Worm (Caenorhabditis elegans): ENCODE results near the gene end-3.
"Not testable (repeated sequence)": the region's sequence is repeated elsewhere in the genome, so short reads cannot be mapped to it uniquely, and the experiment has no call there.

end-3 gene

DNA sequence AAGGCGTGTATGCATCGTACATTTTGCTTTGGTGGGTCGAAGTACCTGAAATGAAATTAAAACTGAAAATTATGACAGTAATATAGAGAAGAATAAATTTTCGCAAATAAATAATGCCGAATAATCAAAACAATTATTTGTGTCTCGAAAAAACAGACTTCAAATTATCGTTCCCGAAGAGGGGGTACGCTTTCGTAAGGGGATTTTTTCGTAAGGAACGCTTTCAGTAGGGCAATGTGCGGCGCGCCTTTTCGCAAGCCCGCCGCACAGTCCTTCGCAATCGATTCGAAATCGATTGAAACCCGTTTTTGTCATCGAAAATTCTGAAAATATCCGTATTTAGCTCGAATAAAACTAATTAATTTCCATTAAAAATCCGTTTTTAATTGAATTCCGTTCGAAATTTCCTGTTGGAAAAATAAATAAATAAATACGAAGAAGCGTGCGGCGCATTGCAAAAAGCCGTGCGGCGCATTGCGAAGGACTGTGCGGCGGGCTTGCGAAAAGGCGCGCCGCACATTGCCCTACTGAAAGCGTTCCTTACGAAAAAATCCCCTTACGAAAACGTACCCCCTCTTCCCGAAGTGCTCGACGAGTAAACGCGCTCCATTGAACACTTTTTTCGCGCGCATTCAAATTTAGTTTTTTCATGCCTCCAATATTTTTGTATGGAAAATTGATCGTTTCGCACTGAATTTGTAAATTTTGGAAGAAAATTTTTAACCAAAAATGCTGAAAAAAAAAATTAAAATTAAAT, 24.0 kb downstream of the end-3 start, which contains the start of gene vps-39 (continued):
- TF ChIP-seq nhr-71 (tag; optimal IDR thresholded peaks at IDR 0.05) (peak; percentile 72), dpl-1 (GFP tag; optimal IDR thresholded peaks at IDR 0.05) (peak; percentile 38 to 58 (median 39)), snu-23 (GFP tag; optimal IDR thresholded peaks at IDR 0.05) (peak; percentile 31), grh-1 (GFP tag; IDR thresholded peaks at IDR 0.05) (peak; percentile 96), nhr-19 (GFP tag; conservative IDR thresholded peaks at IDR 0.05) (peak; percentile 97), ceh-88 (GFP tag; IDR thresholded peaks at IDR 0.05) (peak; percentile 95), nhr-47 (tag; optimal IDR thresholded peaks at IDR 0.05) (peak; percentile 71), ztf-11 (tag; optimal IDR thresholded peaks at IDR 0.05) (peak in 1 of 2 experiments; percentile 3)

DNA sequence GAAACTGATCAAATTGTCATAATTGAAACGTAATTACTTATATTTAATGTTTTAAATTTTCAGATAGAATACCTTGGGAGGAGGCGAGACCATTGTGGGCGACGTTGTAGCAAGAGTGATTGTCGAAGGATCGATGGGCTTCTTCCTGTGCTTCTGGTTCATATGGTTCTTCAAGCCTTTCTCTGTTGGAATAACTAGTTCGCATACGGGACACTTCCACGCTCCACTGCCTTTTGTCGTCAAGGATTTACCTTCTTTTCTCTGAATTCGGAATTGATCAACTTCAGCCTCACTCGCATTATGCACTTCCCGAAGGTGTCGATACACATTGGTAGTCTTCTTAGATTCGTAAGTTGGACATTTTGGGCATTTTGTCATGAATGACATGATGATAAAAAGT, 34.8 kb downstream of the end-3 start, which contains the start of gene F58D12.1:
TSS of gene F58D12.1 (plus strand) at position 301 of the 400 bp plus-strand sequence.
- not testable (repeated sequence) for TF ChIP-seq snpc-4 (tag; optimal IDR thresholded peaks at IDR 0.05); nhr-76 (tag; optimal IDR thresholded peaks at IDR 0.05); unc-62 (GFP tag; optimal IDR thresholded peaks at IDR 0.05)

DNA sequence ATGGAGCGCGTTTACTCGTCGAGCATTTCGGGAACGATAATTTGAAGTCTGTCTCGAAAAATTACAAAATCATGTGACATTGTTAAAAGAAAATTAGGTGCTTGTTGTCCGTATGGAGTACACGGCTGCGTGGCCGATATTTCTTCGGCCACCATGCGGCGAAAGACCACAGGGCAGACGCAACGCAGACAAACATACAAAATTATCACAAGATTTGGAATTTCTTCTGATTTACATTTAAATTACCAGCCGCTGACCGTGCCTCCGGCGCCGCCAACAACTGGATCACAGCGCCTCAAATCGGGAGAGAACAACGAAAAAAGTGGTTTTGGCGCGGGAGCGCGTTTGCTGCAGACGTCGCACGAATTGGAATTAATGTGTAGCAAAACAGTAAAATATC, 40.6 kb downstream of the end-3 start:
- TF ChIP-seq fos-1 (tag; optimal IDR thresholded peaks at IDR 0.05): peak; percentile 66
- peak; percentile 98 for TF ChIP-seq Y116A8C.19 (tag; optimal IDR thresholded peaks at IDR 0.05; ENCODE audit: borderline replicate concordance)
- TF ChIP-seq lin-39 (tag; optimal IDR thresholded peaks at IDR 0.05): peak; percentile 93
- peak; percentile 95 for TF ChIP-seq hlh-4 (tag; optimal IDR thresholded peaks at IDR 0.05)
- TF ChIP-seq grh-1 (GFP tag; IDR thresholded peaks at IDR 0.05): peak; percentile 99
- peak; percentile 65 for TF ChIP-seq lin-15B (tag; optimal IDR thresholded peaks at IDR 0.05)
- TF ChIP-seq fkh-8 (tag; optimal IDR thresholded peaks at IDR 0.05): peak; percentile 97
- peak; percentile 98 for TF ChIP-seq egl-13 (tag; optimal IDR thresholded peaks at IDR 0.05)
- TF ChIP-seq hpl-2 (GFP tag; optimal IDR thresholded peaks at IDR 0.05): peak; percentile 53
- TF ChIP-seq nhr-76 (tag; optimal IDR thresholded peaks at IDR 0.05): peak; percentile 1
- peak; percentile 87 for TF ChIP-seq jun-1 (tag; optimal IDR thresholded peaks at IDR 0.05)
- peak; percentile 85 for TF ChIP-seq snpc-4 (tag; optimal IDR thresholded peaks at IDR 0.05)
- peak; percentile 92 for TF ChIP-seq zip-4 (GFP tag; optimal IDR thresholded peaks at IDR 0.05)
- peak; percentile 62 for TF ChIP-seq skn-1 (tag; optimal IDR thresholded peaks at IDR 0.05)
- TF ChIP-seq nhr-77 (tag; optimal IDR thresholded peaks at IDR 0.05): peak; percentile 82
- peak; percentile 31 for TF ChIP-seq aly-2 (tag; optimal IDR thresholded peaks at IDR 0.05)
- TF ChIP-seq ztf-11 (tag; optimal IDR thresholded peaks at IDR 0.05): peak in 1 of 2 experiments; percentile 100
- TF ChIP-seq nhr-19 (GFP tag; conservative IDR thresholded peaks at IDR 0.05): peak; percentile 100
- peak; percentile 95 for TF ChIP-seq ztf-4 (tag; optimal IDR thresholded peaks at IDR 0.05)
- peak; percentile 96 for TF ChIP-seq elt-2 (tag; optimal IDR thresholded peaks at IDR 0.05)
- TF ChIP-seq unc-98 (GFP tag; IDR thresholded peaks at IDR 0.05): peak; percentile 100
- TF ChIP-seq C34B4.2 (tag; optimal IDR thresholded peaks at IDR 0.05): peak; percentile 92
- TF ChIP-seq snu-23 (GFP tag; optimal IDR thresholded peaks at IDR 0.05): peak; percentile 98
- peak; percentile 94 for TF ChIP-seq hlh-17 (GFP tag; optimal IDR thresholded peaks at IDR 0.05; ENCODE audit: borderline replicate concordance)
- TF ChIP-seq nhr-47 (tag; optimal IDR thresholded peaks at IDR 0.05): peak; percentile 99
- peak; percentile 88 for TF ChIP-seq vab-15 (tag; optimal IDR thresholded peaks at IDR 0.05)
- peak; percentile 99 for TF ChIP-seq irx-1 (tag; optimal IDR thresholded peaks at IDR 0.05)
- TF ChIP-seq nhr-11 (tag; optimal IDR thresholded peaks at IDR 0.05): peak; percentile 80
- peak; percentile 19 for TF ChIP-seq F16B12.6 (tag; optimal IDR thresholded peaks at IDR 0.05)
- TF ChIP-seq sox-4 (tag; optimal IDR thresholded peaks at IDR 0.05): peak; percentile 98
- TF ChIP-seq lin-35 (GFP tag; optimal IDR thresholded peaks at IDR 0.05): peak; percentile 83 to 89
- peak; percentile 98 for TF ChIP-seq swsn-7 (tag; optimal IDR thresholded peaks at IDR 0.05)
- peak; percentile 29 for TF ChIP-seq fkh-10 (GFP tag; optimal IDR thresholded peaks at IDR 0.05)
- TF ChIP-seq tbx-2 (tag; optimal IDR thresholded peaks at IDR 0.05): peak; percentile 99
- TF ChIP-seq unc-130 (tag; optimal IDR thresholded peaks at IDR 0.05): peak; percentile 98
- peak; percentile 97 for TF ChIP-seq ceh-8 (GFP tag; optimal IDR thresholded peaks at IDR 0.05)
- peak; percentile 100 for TF ChIP-seq rnt-1 (tag; optimal IDR thresholded peaks at IDR 0.05)
- TF ChIP-seq ceh-82 (tag; optimal IDR thresholded peaks at IDR 0.05): peak; percentile 90 to 92 (median 91)
- peak; percentile 100 for TF ChIP-seq nhr-85 (tag)
- TF ChIP-seq pax-3 (tag; optimal IDR thresholded peaks at IDR 0.05): peak; percentile 100
- peak in 1 of 2 experiments; percentile 90 for TF ChIP-seq mdl-1 (tag; optimal IDR thresholded peaks at IDR 0.05)
